Fruit fly (Drosophila melanogaster) S2 (cell line): Measurements from ENCODE around the gene Hecw.

Experiments used
- CG8478 ChIP-seq: fragments of >200 bp; optimal IDR thresholded peaks from 2 replicates; lab custom pipeline; 2018
- CTCF ChIP-seq, 2 experiments: fragments of >200 bp; optimal IDR thresholded peaks; 2 replicates each; lab custom pipeline; 2018

- no peak for TF ChIP-seq CTCF (optimal IDR thresholded peaks at IDR 0.05; lab: Kevin White, UChicago)
- TF ChIP-seq CG8478 = no peak
Measured at dm6 chrX:9598106-9598505, 10.6 kb upstream of the Hecw start.
